Fruit fly (Drosophila melanogaster) whole organism, embryonic: Measurements from ENCODE around the gene CG14036.

Experiments
- Atf6 ChIP-seq: fragments of 200-800 bp; sonication (Bioruptor generic); IDR thresholded peaks from 2 replicates; pipeline ENCODE4 v1.3.6; 2022; ENCODE audit warnings: missing biosample characterization, missing genetic modification characterization
- CG11696 ChIP-seq: fragments of 200-800 bp; sonication (Bioruptor generic); IDR thresholded peaks from 2 replicates; pipeline ENCODE4 v1.3.6; 2022; ENCODE audit warnings: missing biosample characterization, missing genetic modification characterization
- CG12071 ChIP-seq: fragments of 200-800 bp; sonication (Bioruptor generic); optimal IDR thresholded peaks from 3 replicates; lab custom pipeline; 2018; ENCODE audit warnings: missing biosample characterization, mild to moderate bottlenecking, missing genetic modification characterization
- CG12104 ChIP-seq: fragments of 200-800 bp; sonication (Bioruptor generic); optimal IDR thresholded peaks from 3 replicates; lab custom pipeline; 2016; ENCODE audit warnings: missing biosample characterization, missing genetic modification characterization
- CG12659 ChIP-seq: fragments of 200-800 bp; sonication (Bioruptor generic); optimal IDR thresholded peaks from 3 replicates; lab custom pipeline; 2017; ENCODE audit warnings: mild to moderate bottlenecking, missing biosample characterization, missing genetic modification reagents, missing genetic modification characterization
- CG12769 ChIP-seq: fragments of 200-800 bp; sonication (Bioruptor generic); optimal IDR thresholded peaks from 2 replicates; lab custom pipeline; 2019; ENCODE audit warnings: missing biosample characterization, mild to moderate bottlenecking, missing genetic modification characterization, moderate library complexity
- CG18011 ChIP-seq: fragments of 200-800 bp; sonication (Bioruptor generic); optimal IDR thresholded peaks from 2 replicates; lab custom pipeline; 2017; ENCODE audit warnings: missing biosample characterization, missing genetic modification characterization, mild to moderate bottlenecking, moderate library complexity, missing genotype
- CG33557 ChIP-seq: fragments of 200-800 bp; sonication (Bioruptor generic); optimal IDR thresholded peaks from 2 replicates; lab custom pipeline; 2019; ENCODE audit warnings: missing biosample characterization, mild to moderate bottlenecking, missing genetic modification characterization, moderate library complexity
- CG4854 ChIP-seq: fragments of 200-800 bp; sonication (Bioruptor generic); optimal IDR thresholded peaks from 2 replicates; lab custom pipeline; 2016; ENCODE audit warnings: missing biosample characterization, missing genetic modification characterization, inconsistent platforms
- CG5953 ChIP-seq: fragments of 200-800 bp; sonication (Bioruptor generic); IDR thresholded peaks from 2 replicates; pipeline ENCODE4 v1.3.6; 2022; ENCODE audit warnings: missing biosample characterization, missing genetic modification characterization
- CG6175 ChIP-seq: fragments of 200-800 bp; sonication (Bioruptor generic); IDR thresholded peaks from 3 replicates; pipeline ENCODE4 v1.3.6; 2022; ENCODE audit warnings: missing biosample characterization, missing genetic modification characterization
- CG6791 ChIP-seq: fragments of 200-800 bp; sonication (Bioruptor generic); IDR thresholded peaks from 3 replicates; pipeline ENCODE4 v1.3.6; 2022; ENCODE audit warnings: missing biosample characterization, missing genetic modification characterization; ENCODE audit not compliant: partially characterized antibody
- CG7928 ChIP-seq: fragments of 200-800 bp; sonication (Bioruptor generic); optimal IDR thresholded peaks from 2 replicates; lab custom pipeline; 2017; ENCODE audit warnings: missing biosample characterization, mild to moderate bottlenecking, missing genetic modification characterization
- CG8281 ChIP-seq: fragments of 200-800 bp; sonication (Bioruptor generic); optimal IDR thresholded peaks from 2 replicates; lab custom pipeline; 2018; ENCODE audit warnings: missing biosample characterization, mild to moderate bottlenecking, missing genetic modification characterization, moderate library complexity
- CG9609 ChIP-seq: fragments of 200-800 bp; sonication (Bioruptor generic); optimal IDR thresholded peaks from 3 replicates; lab custom pipeline; 2016; ENCODE audit warnings: missing biosample characterization, missing genetic modification characterization
- CG9876 ChIP-seq: fragments of 200-800 bp; sonication (Bioruptor generic); optimal IDR thresholded peaks from 2 replicates; lab custom pipeline; 2016; ENCODE audit warnings: missing biosample characterization, missing genetic modification characterization
- Dp ChIP-seq: fragments of 200-800 bp; sonication (Bioruptor generic); optimal IDR thresholded peaks from 2 replicates; lab custom pipeline; 2018; ENCODE audit warnings: missing biosample characterization, mild to moderate bottlenecking, missing genetic modification characterization, moderate library complexity
- Fer2 ChIP-seq: fragments of 200-800 bp; sonication (Bioruptor generic); optimal IDR thresholded peaks from 2 replicates; lab custom pipeline; 2018; ENCODE audit warnings: missing biosample characterization, mild to moderate bottlenecking, missing genetic modification characterization, moderate library complexity
- HLH3B ChIP-seq: fragments of 200-800 bp; sonication (Bioruptor generic); IDR thresholded peaks from 2 replicates; pipeline ENCODE4 v1.3.6; 2022; ENCODE audit warnings: missing biosample characterization, missing genetic modification characterization
- Hey ChIP-seq: fragments of 200-800 bp; sonication (Bioruptor generic); optimal IDR thresholded peaks from 3 replicates; lab custom pipeline; 2018; ENCODE audit warnings: missing biosample characterization, mild to moderate bottlenecking, missing genetic modification characterization
- Hr78 ChIP-seq, 2 experiments: fragments of 200-800 bp in 1 of 2; fragments of >200 bp in 1 of 2; sonication (Bioruptor generic) in 1 of 2; optimal IDR thresholded peaks; 2 replicates each; lab custom pipeline; 2017 to 2019; ENCODE audit warnings: missing biosample characterization in 2 of 2, missing genetic modification characterization in 2 of 2, mild to moderate bottlenecking in 1 of 2, moderate library complexity in 1 of 2
- Lhr ChIP-seq: fragments of 200-800 bp; sonication (Bioruptor generic); optimal IDR thresholded peaks from 3 replicates; lab custom pipeline; 2017; ENCODE audit warnings: mild to moderate bottlenecking, missing biosample characterization, missing genetic modification reagents, missing genetic modification characterization
- MESR4 ChIP-seq: fragments of 200-800 bp; sonication (Bioruptor generic); optimal IDR thresholded peaks from 2 replicates; lab custom pipeline; 2018; ENCODE audit warnings: missing biosample characterization, mild to moderate bottlenecking, missing genetic modification characterization, moderate library complexity
- Mrtf ChIP-seq: fragments of 200-800 bp; sonication (Bioruptor generic); IDR thresholded peaks from 3 replicates; pipeline ENCODE4 v1.3.6; 2022; ENCODE audit warnings: missing biosample characterization, missing genetic modification characterization
- Nf-YA ChIP-seq: fragments of 200-800 bp; sonication (Bioruptor generic); IDR thresholded peaks from 2 replicates; pipeline ENCODE4 v1.3.6; 2022; ENCODE audit warnings: missing biosample characterization, missing genetic modification characterization
- Nf-YC ChIP-seq: fragments of 200-800 bp; optimal IDR thresholded peaks from 3 replicates; lab custom pipeline; 2019; ENCODE audit warnings: missing biosample characterization, mild to moderate bottlenecking, missing genetic modification characterization, moderate library complexity
- Pdp1 ChIP-seq, 2 experiments: fragments of 200-800 bp; sonication (Bioruptor generic); optimal IDR thresholded peaks; 3 replicates each; lab custom pipeline; 2016; ENCODE audit warnings: missing biosample characterization in 2 of 2, missing genetic modification characterization in 2 of 2, mild to moderate bottlenecking in 1 of 2, moderate library complexity in 1 of 2
- Sox100B ChIP-seq: fragments of 200-800 bp; sonication (Bioruptor generic); optimal IDR thresholded peaks from 3 replicates; lab custom pipeline; 2018; ENCODE audit warnings: missing biosample characterization, mild to moderate bottlenecking, missing genetic modification characterization
- Stat92E ChIP-seq, 3 experiments: fragments of >200 bp in 2 of 3; fragments of 200-800 bp in 1 of 3; sonication (Bioruptor generic) in 1 of 3; optimal IDR thresholded peaks; 2 replicates each; lab custom pipeline; 2017 to 2019; ENCODE audit warnings: missing biosample characterization in 3 of 3, missing genetic modification characterization in 3 of 3, mild to moderate bottlenecking in 1 of 3, moderate library complexity in 1 of 3
- TFAM ChIP-seq: fragments of 200-800 bp; sonication (Bioruptor generic); optimal IDR thresholded peaks from 2 replicates; lab custom pipeline; 2017; ENCODE audit warnings: missing biosample characterization, missing genetic modification characterization, inconsistent platforms
- ap ChIP-seq: fragments of 200-800 bp; sonication (Bioruptor generic); IDR thresholded peaks from 2 replicates; pipeline ENCODE4 v1.3.6; 2022; ENCODE audit warnings: missing biosample characterization, missing genetic modification characterization
- chinmo ChIP-seq: fragments of 200-800 bp; sonication (Bioruptor generic); IDR thresholded peaks from 4 replicates; pipeline ENCODE4 v1.3.6; 2022; ENCODE audit warnings: missing biosample characterization, missing genetic modification characterization; ENCODE audit not compliant: partially characterized antibody
- croc ChIP-seq: fragments of 200-800 bp; sonication (Bioruptor generic); conservative IDR thresholded peaks from 3 replicates; pipeline ENCODE4 v1.3.6; 2022; ENCODE audit warnings: missing biosample characterization, missing genetic modification characterization
- dan ChIP-seq: fragments of 200-800 bp; sonication (Bioruptor generic); IDR thresholded peaks from 2 replicates; pipeline ENCODE4 v1.3.6; 2022; ENCODE audit warnings: missing biosample characterization, missing genetic modification characterization
- ems ChIP-seq: fragments of 200-800 bp; sonication (Bioruptor generic); optimal IDR thresholded peaks from 3 replicates; lab custom pipeline; 2016; ENCODE audit warnings: missing biosample characterization, missing genetic modification characterization
- exex ChIP-seq: fragments of 200-800 bp; sonication (Bioruptor generic); optimal IDR thresholded peaks from 4 replicates; lab custom pipeline; 2018; ENCODE audit warnings: missing biosample characterization, mild to moderate bottlenecking, missing genetic modification characterization, moderate library complexity
- fd64A ChIP-seq: fragments of 200-800 bp; sonication (Bioruptor generic); optimal IDR thresholded peaks from 3 replicates; lab custom pipeline; 2018; ENCODE audit warnings: missing biosample characterization, mild to moderate bottlenecking, missing genetic modification characterization
- h ChIP-seq: fragments of >200 bp; optimal IDR thresholded peaks from 2 replicates; lab custom pipeline; 2017
- kay ChIP-seq: fragments of 200-800 bp; sonication (Bioruptor generic); optimal IDR thresholded peaks from 2 replicates; lab custom pipeline; 2016; ENCODE audit warnings: missing biosample characterization, missing genetic modification characterization
- nom ChIP-seq: fragments of 200-800 bp; sonication (Bioruptor generic); optimal IDR thresholded peaks from 2 replicates; lab custom pipeline; 2017; ENCODE audit warnings: missing biosample characterization, missing genetic modification characterization, mild to moderate bottlenecking, moderate library complexity, missing genetic modification reagents
- psq ChIP-seq: fragments of 200-800 bp; sonication (Bioruptor generic); optimal IDR thresholded peaks from 2 replicates; lab custom pipeline; 2017; ENCODE audit warnings: missing biosample characterization, missing genetic modification characterization
- pum ChIP-seq: fragments of 200-800 bp; sonication (Bioruptor generic); optimal IDR thresholded peaks from 2 replicates; lab custom pipeline; 2016; ENCODE audit warnings: missing biosample characterization, missing genetic modification characterization
- ranshi ChIP-seq: fragments of 200-800 bp; sonication (Bioruptor generic); IDR thresholded peaks from 2 replicates; pipeline ENCODE4 v1.3.6; 2022; ENCODE audit warnings: missing biosample characterization, missing genetic modification characterization
- sim ChIP-seq: fragments of 200-800 bp; sonication (Bioruptor generic); IDR thresholded peaks from 2 replicates; pipeline ENCODE4 v1.3.6; 2022; ENCODE audit warnings: missing biosample characterization, missing genetic modification characterization
- sob ChIP-seq: fragments of 200-800 bp; sonication (Bioruptor generic); IDR thresholded peaks from 2 replicates; pipeline ENCODE4 v1.3.6; 2022; ENCODE audit warnings: missing biosample characterization, missing genetic modification characterization
- ttk ChIP-seq: fragments of 200-800 bp; sonication (Bioruptor generic); IDR thresholded peaks from 2 replicates; pipeline ENCODE4 v2.1.2; 2022; ENCODE audit warnings: missing biosample characterization, missing genetic modification characterization
- unc-4 ChIP-seq: fragments of 200-800 bp; sonication (Bioruptor generic); IDR thresholded peaks from 2 replicates; pipeline ENCODE4 v1.3.6; 2022; ENCODE audit warnings: missing biosample characterization, missing genetic modification characterization; ENCODE audit not compliant: partially characterized antibody
- vnd ChIP-seq: fragments of 200-800 bp; sonication (Bioruptor generic); IDR thresholded peaks from 3 replicates; pipeline ENCODE4 v1.3.6; 2022; ENCODE audit warnings: missing biosample characterization, missing genetic modification characterization; ENCODE audit not compliant: partially characterized antibody
- wdn ChIP-seq: fragments of 200-800 bp; sonication (Bioruptor generic); IDR thresholded peaks from 2 replicates; pipeline ENCODE4 v1.3.6; 2022; ENCODE audit warnings: missing biosample characterization, missing genetic modification characterization

Gene CG14036

DNA sequence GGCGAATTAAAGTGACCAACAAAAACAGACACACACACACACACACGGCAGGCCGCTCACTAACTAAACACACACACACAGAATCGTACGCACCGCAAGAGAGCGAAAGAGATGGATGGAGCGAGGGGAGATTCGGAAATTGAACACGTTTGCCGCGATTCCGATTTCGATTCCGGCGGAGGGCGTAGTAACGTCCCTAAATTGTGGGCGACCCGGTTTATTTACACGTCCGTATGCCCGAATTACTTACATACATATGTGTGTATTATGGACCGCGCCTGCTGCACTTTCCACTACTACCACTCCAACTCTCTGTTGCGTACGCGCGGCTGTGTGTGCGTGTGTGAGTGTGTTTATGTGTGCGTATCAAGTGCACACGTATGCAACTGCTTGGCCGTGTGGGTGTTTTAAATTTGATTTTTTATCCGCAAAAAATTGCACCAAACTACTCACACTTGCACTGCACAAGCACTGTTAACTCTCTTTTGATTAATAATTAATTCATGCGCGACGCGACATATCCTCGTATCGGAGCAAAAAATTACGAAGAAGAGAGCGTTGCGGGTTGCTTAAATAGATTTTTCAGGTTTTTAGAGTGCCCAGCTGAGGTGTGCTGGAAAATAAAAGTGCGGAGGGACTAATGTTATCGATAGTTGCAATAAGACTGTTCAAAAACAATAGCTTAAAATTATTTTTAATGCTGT, 38.3 kb upstream of the CG14036 start, which contains the start of gene Pgant5 (continued):
- TF ChIP-seq ranshi (GFP tag; lab: Robert Waterston, UW) (no peak), nom (peak; percentile 65), chinmo (GFP tag; lab: Robert Waterston, UW) (0 out of 4 replicates have a peak, but pooled peaks have one; percentile 79), Hr78 (GFP tag; optimal IDR thresholded peaks at IDR 0.05; lab: Kevin White, UChicago) (peak in 1 of 2 experiments; percentile 24), CG11696 (GFP tag; lab: Robert Waterston, UW) (no peak), fd64A (GFP tag; lab: Kevin White, UChicago) (no peak), Nf-YC (tag; lab: Kevin White, UChicago) (peak; percentile 73), sob (peak; percentile 52; the same call in 1 of the 2 replicates), Hey (no peak), CG9609 (GFP tag; lab: Kevin White, UChicago) (peak; percentile 17), exex (peak; percentile 15), Sox100B (GFP tag; lab: Kevin White, UChicago) (no peak), psq (GFP tag; lab: Kevin White, UChicago) (no peak), vnd (GFP tag; lab: Robert Waterston, UW) (no peak), CG5953 (GFP tag; lab: Robert Waterston, UW) (no peak), h (lab: Kevin White, UChicago) (no peak), CG18011 (GFP tag; lab: Kevin White, UChicago) (no peak), ttk (GFP tag; lab: Robert Waterston, UW) (no peak), Dp (no peak), CG12071 (GFP tag; lab: Kevin White, UChicago) (no peak), CG33557 (no peak), CG6175 (GFP tag; lab: Robert Waterston, UW) (no peak), wdn (GFP tag; lab: Robert Waterston, UW) (no peak), MESR4 (GFP tag; lab: Kevin White, UChicago) (peak; percentile 82), CG12104 (GFP tag; lab: Kevin White, UChicago) (no peak), CG8281 (tag; lab: Kevin White, UChicago) (no peak), Fer2 (no peak), Mrtf (GFP tag; lab: Robert Waterston, UW) (no peak), CG12769 (peak; percentile 33), unc-4 (GFP tag; lab: Robert Waterston, UW) (no peak; the same call in 1 of the 2 replicates), CG12659 (peak; percentile 55), ap (GFP tag; lab: Robert Waterston, UW) (no peak), croc (GFP tag; lab: Robert Waterston, UW) (no peak), Nf-YA (GFP tag; lab: Robert Waterston, UW) (no peak), TFAM (GFP tag; lab: Kevin White, UChicago) (no peak), pum (GFP tag; lab: Kevin White, UChicago) (no peak), Atf6 (no peak), CG6791 (no peak), CG9876 (no peak), HLH3B (GFP tag; lab: Robert Waterston, UW) (no peak), kay (no peak), Lhr (GFP tag; lab: Kevin White, UChicago) (peak; percentile 47), Pdp1 (GFP tag; optimal IDR thresholded peaks at IDR 0.05; lab: Kevin White, UChicago) (peak in 1 of 2 experiments; percentile 29), ems (no peak), dan (GFP tag; lab: Robert Waterston, UW) (no peak), CG7928 (GFP tag; lab: Kevin White, UChicago) (no peak), sim (GFP tag; lab: Robert Waterston, UW) (no peak), Stat92E (GFP tag; optimal IDR thresholded peaks at IDR 0.05; lab: Kevin White, UChicago) (peak in 1 of 3 experiments; percentile 47), CG4854 (GFP tag; lab: Kevin White, UChicago) (no peak)
